Worm (Caenorhabditis elegans): ENCODE results near the gene chil-7.

chil-7 gene

ce11 chrII:9871061-9871460 is at the start of gene chil-7:
Gene chil-7, minus strand, starts transcription at chrII:9871172.
- no peak for TF ChIP-seq F13H6.1 (tag; optimal IDR thresholded peaks at IDR 0.05)
- no peak for TF ChIP-seq Y22D7AL.16 (tag; optimal IDR thresholded peaks at IDR 0.05)
- TF ChIP-seq elt-4 (tag; optimal IDR thresholded peaks at IDR 0.05) = no peak
- no peak for TF ChIP-seq syd-9 (tag; optimal IDR thresholded peaks at IDR 0.05)
- TF ChIP-seq ceh-34 (tag; optimal IDR thresholded peaks at IDR 0.05) = no peak
- TF ChIP-seq nfya-1 (tag; optimal IDR thresholded peaks at IDR 0.05) = no peak
- TF ChIP-seq ref-2 (tag; optimal IDR thresholded peaks at IDR 0.05) = no peak
- TF ChIP-seq dmd-4 (tag; optimal IDR thresholded peaks at IDR 0.05; ENCODE audit: borderline replicate concordance) = no peak
- no peak for TF ChIP-seq ztf-16 (tag; optimal IDR thresholded peaks at IDR 0.05)
- no peak for TF ChIP-seq pax-1 (tag; optimal IDR thresholded peaks at IDR 0.05)

DNA sequence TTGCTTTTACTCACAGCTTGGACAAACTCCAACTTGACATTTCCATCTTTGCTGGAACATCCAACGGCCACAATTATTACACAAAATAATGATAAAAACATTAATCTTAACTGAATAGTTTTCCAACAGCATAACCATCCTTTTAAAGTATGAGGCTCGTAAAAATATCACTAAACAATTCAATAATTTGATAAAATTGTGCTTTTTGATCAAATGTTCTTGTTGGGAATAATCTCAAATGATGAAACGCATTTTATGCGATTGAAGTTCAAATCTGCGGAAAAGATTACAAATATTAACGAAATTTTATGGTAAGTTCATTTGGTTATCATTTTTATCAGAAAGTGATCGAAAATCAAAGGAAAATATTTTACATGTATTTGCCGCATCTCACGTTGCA is 49.5 kb upstream of the chil-7 start, which contains the start of gene pho-10:
Gene pho-10, minus strand, starts transcription at position 101 of the 400 bp plus-strand sequence.
- TF ChIP-seq unc-42 (tag; optimal IDR thresholded peaks at IDR 0.05) (no peak), pag-3 (tag; optimal IDR thresholded peaks at IDR 0.05; ENCODE audit: borderline replicate concordance) (no peak), ceh-30 (tag; optimal IDR thresholded peaks at IDR 0.05) (no peak), syd-9 (tag; optimal IDR thresholded peaks at IDR 0.05) (no peak), nfya-1 (tag; optimal IDR thresholded peaks at IDR 0.05) (no peak)

- TF ChIP-seq K09A11.1 (tag; optimal IDR thresholded peaks at IDR 0.05; ENCODE audit: insufficient read depth) (no peak), rnt-1 (tag; optimal IDR thresholded peaks at IDR 0.05) (no peak), unc-86 (tag; optimal IDR thresholded peaks at IDR 0.05) (no peak), fkh-10 (GFP tag; optimal IDR thresholded peaks at IDR 0.05) (no peak), fax-1 (tag; optimal IDR thresholded peaks at IDR 0.05) (no peak), pros-1 (tag; optimal IDR thresholded peaks at IDR 0.05) (no peak), lim-6 (tag; optimal IDR thresholded peaks at IDR 0.05) (no peak), fkh-6 (tag; optimal IDR thresholded peaks at IDR 0.05) (no peak), unc-3 (GFP tag; conservative IDR thresholded peaks at IDR 0.05) (no peak), unc-3 (tag; optimal IDR thresholded peaks at IDR 0.05) (no peak), syd-9 (tag; optimal IDR thresholded peaks at IDR 0.05) (no peak), hlh-8 (tag; optimal IDR thresholded peaks at IDR 0.05) (no peak), ceh-2 (tag; optimal IDR thresholded peaks at IDR 0.05) (no peak), C08G9.2 (tag; optimal IDR thresholded peaks at IDR 0.05) (no peak), C38D4.7 (GFP tag; optimal IDR thresholded peaks at IDR 0.05) (no peak), sox-4 (tag; optimal IDR thresholded peaks at IDR 0.05) (no peak), mec-3 (tag; optimal IDR thresholded peaks at IDR 0.05; ENCODE audit: borderline replicate concordance) (no peak)
Observed at ce11 chrII:9917904-9918303, 46.9 kb upstream of the chil-7 start, which contains the start of gene C05C10.8. Gene C05C10.8, minus strand, starts transcription at chrII:9918004.

- TF ChIP-seq elt-4 (tag; optimal IDR thresholded peaks at IDR 0.05) = no peak
- no peak for TF ChIP-seq fkh-6 (tag; optimal IDR thresholded peaks at IDR 0.05)
- no peak for TF ChIP-seq tbx-2 (tag; optimal IDR thresholded peaks at IDR 0.05)
- no peak for TF ChIP-seq sdc-2 (tag; optimal IDR thresholded peaks at IDR 0.05)
- TF ChIP-seq lin-11 (tag; optimal IDR thresholded peaks at IDR 0.05) = no peak
- no peak for TF ChIP-seq rnt-1 (tag; optimal IDR thresholded peaks at IDR 0.05)
- no peak for TF ChIP-seq ceh-48 (tag; optimal IDR thresholded peaks at IDR 0.05)
- TF ChIP-seq syd-9 (tag; optimal IDR thresholded peaks at IDR 0.05) = no peak
- TF ChIP-seq ttx-3 (tag; optimal IDR thresholded peaks at IDR 0.05) = no peak
- no peak for TF ChIP-seq hlh-6 (tag; optimal IDR thresholded peaks at IDR 0.05)
- TF ChIP-seq lim-6 (tag; optimal IDR thresholded peaks at IDR 0.05) = no peak
- TF ChIP-seq nfya-1 (tag; optimal IDR thresholded peaks at IDR 0.05) = no peak
- TF ChIP-seq ceh-22 (tag; optimal IDR thresholded peaks at IDR 0.05) = no peak
- no peak for TF ChIP-seq ahr-1 (tag; optimal IDR thresholded peaks at IDR 0.05)
- no peak for TF ChIP-seq npax-4 (tag; optimal IDR thresholded peaks at IDR 0.05)
- TF ChIP-seq zip-5 (tag; optimal IDR thresholded peaks at IDR 0.05) = no peak
- no peak for TF ChIP-seq gmeb-2 (tag; optimal IDR thresholded peaks at IDR 0.05)
- no peak for TF ChIP-seq hlh-13 (GFP tag; optimal IDR thresholded peaks at IDR 0.05)
- no peak for TF ChIP-seq pros-1 (tag; optimal IDR thresholded peaks at IDR 0.05)
Observed at ce11 chrII:9916177-9916576, 45.2 kb upstream of the chil-7 start, which contains the start of gene F26C11.4. Gene F26C11.4, minus strand, starts transcription at chrII:9916277.
